Worm (Caenorhabditis elegans): ENCODE data around the gene Y66D12A.16.

DNA sequence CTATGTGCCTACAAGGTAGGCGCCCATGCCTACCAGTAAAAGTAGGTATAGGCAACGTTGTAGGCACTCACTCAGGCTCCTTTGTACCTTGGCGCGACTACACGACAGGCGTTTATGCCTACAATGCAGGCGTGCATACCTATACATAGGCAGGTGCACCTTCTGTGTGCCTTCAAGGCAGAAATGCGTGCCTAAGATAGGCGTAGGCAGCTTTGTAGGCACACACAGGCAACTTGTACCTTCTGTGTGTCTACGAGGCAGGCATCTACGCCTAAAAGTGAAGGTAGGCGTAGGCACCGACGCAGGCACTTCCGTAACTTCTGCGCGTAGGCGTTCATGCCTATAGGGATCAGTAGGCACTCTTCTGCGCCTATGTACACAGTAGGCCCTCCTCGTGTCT is 17.7 kb upstream of the Y66D12A.16 start:
- TF ChIP-seq nhr-11 (tag; optimal IDR thresholded peaks at IDR 0.05) (no peak), nfya-1 (tag; optimal IDR thresholded peaks at IDR 0.05) (no peak), pax-1 (tag; optimal IDR thresholded peaks at IDR 0.05) (no peak), ama-1 (optimal IDR thresholded peaks at IDR 0.05) (no peak), che-1 (tag; optimal IDR thresholded peaks at IDR 0.05) (no peak), hlh-30 (tag; optimal IDR thresholded peaks at IDR 0.05; ENCODE audit: insufficient read depth) (no peak), ceh-45 (GFP tag; IDR thresholded peaks at IDR 0.05) (no peak), fkh-10 (GFP tag; optimal IDR thresholded peaks at IDR 0.05) (no peak), odd-2 (tag; optimal IDR thresholded peaks at IDR 0.05) (no peak), pqm-1 (tag; optimal IDR thresholded peaks at IDR 0.05) (no peak), unc-86 (tag; optimal IDR thresholded peaks at IDR 0.05) (no peak), C08G9.2 (tag; optimal IDR thresholded peaks at IDR 0.05) (no peak)
